Worm (Caenorhabditis elegans) whole organism, L2 larva: Measurements from ENCODE around the gene ZK1010.2.

Experiments
- C34F6.9 ChIP-seq: fragments of 150-350 bp; optimal IDR thresholded peaks from 2 replicates; lab custom pipeline; 2014; ENCODE audit warnings: missing biosample characterization, missing genetic modification characterization
- F13H6.1 ChIP-seq: sonication (generic microtip); optimal IDR thresholded peaks from 2 replicates; lab custom pipeline; 2016; ENCODE audit warnings: missing genetic modification characterization, missing compliant biosample characterization
- R02D3.7 ChIP-seq: fragments of 150-350 bp; optimal IDR thresholded peaks from 2 replicates; lab custom pipeline; 2014; ENCODE audit warnings: missing biosample characterization, missing genetic modification characterization
- Y55F3AM.14 ChIP-seq: fragments of 200-800 bp; sonication (Bioruptor generic); optimal IDR thresholded peaks from 2 replicates; lab custom pipeline; 2018; ENCODE audit warnings: mild to moderate bottlenecking, missing genetic modification characterization, missing compliant biosample characterization
- ZK546.5 ChIP-seq: sonication (generic microtip); optimal IDR thresholded peaks from 2 replicates; lab custom pipeline; 2017; ENCODE audit warnings: missing biosample characterization, missing genetic modification characterization
- alr-1 ChIP-seq: fragments of 150-350 bp; optimal IDR thresholded peaks from 2 replicates; lab custom pipeline; 2014; ENCODE audit warnings: missing biosample characterization, missing genetic modification characterization
- aly-2 ChIP-seq: fragments of 150-350 bp; optimal IDR thresholded peaks from 2 replicates; lab custom pipeline; 2014; ENCODE audit warnings: missing biosample characterization, missing genetic modification characterization
- ama-1 ChIP-seq: fragments of 150-350 bp; optimal IDR thresholded peaks from 2 replicates; lab custom pipeline; 2018; ENCODE audit warnings: inconsistent platforms
- blmp-1 ChIP-seq: sonication (generic microtip); optimal IDR thresholded peaks from 2 replicates; lab custom pipeline; 2017; ENCODE audit warnings: missing genetic modification characterization, mild to moderate bottlenecking, missing compliant biosample characterization, antibody characterized with exemption, moderate library complexity; ENCODE audit not compliant: insufficient read depth
- elt-1 ChIP-seq: fragments of 150-350 bp; optimal IDR thresholded peaks from 2 replicates; lab custom pipeline; 2014; ENCODE audit warnings: missing biosample characterization, missing genetic modification characterization
- elt-3 ChIP-seq: sonication (generic microtip); optimal IDR thresholded peaks from 2 replicates; lab custom pipeline; 2017; ENCODE audit warnings: missing biosample characterization, missing genetic modification characterization
- fos-1 ChIP-seq: fragments of 150-350 bp; optimal IDR thresholded peaks from 2 replicates; lab custom pipeline; 2014; ENCODE audit warnings: missing biosample characterization, missing genetic modification characterization
- gmeb-1 ChIP-seq: fragments of 150-350 bp; optimal IDR thresholded peaks from 2 replicates; lab custom pipeline; 2014; ENCODE audit warnings: missing biosample characterization, missing genetic modification characterization
- lin-11 ChIP-seq: fragments of 150-350 bp; sonication (generic microtip); optimal IDR thresholded peaks from 2 replicates; lab custom pipeline; 2014; ENCODE audit warnings: missing biosample characterization, missing genetic modification characterization, inconsistent platforms, mixed read lengths
- lin-13 ChIP-seq: fragments of 150-350 bp; optimal IDR thresholded peaks from 2 replicates; lab custom pipeline; 2014; ENCODE audit warnings: missing biosample characterization, missing genetic modification reagents, missing genetic modification characterization
- lin-39 ChIP-seq: fragments of 150-350 bp; optimal IDR thresholded peaks from 2 replicates; lab custom pipeline; 2014; ENCODE audit warnings: missing biosample characterization, missing genetic modification reagents, missing genetic modification characterization
- lsy-2 ChIP-seq, 2 experiments: fragments of 150-350 bp in 1 of 2; sonication (generic microtip) in 1 of 2; optimal IDR thresholded peaks; 2 replicates each; lab custom pipeline; 2014 to 2017; ENCODE audit warnings: missing biosample characterization in 2 of 2, missing genetic modification characterization in 2 of 2
- mab-5 ChIP-seq: fragments of 150-350 bp; optimal IDR thresholded peaks from 2 replicates; lab custom pipeline; 2014; ENCODE audit warnings: missing biosample characterization, missing genetic modification characterization
- mbf-1 ChIP-seq: sonication (generic microtip); optimal IDR thresholded peaks from 2 replicates; lab custom pipeline; 2017; ENCODE audit warnings: missing biosample characterization, missing genetic modification characterization
- nhr-10 ChIP-seq: sonication (generic microtip); optimal IDR thresholded peaks from 2 replicates; lab custom pipeline; 2017; ENCODE audit warnings: missing biosample characterization, missing genetic modification characterization
- nhr-12 ChIP-seq: fragments of 150-350 bp; optimal IDR thresholded peaks from 2 replicates; lab custom pipeline; 2014; ENCODE audit warnings: missing biosample characterization, missing genetic modification characterization
- nhr-129 ChIP-seq: fragments of 150-350 bp; optimal IDR thresholded peaks from 2 replicates; lab custom pipeline; 2014; ENCODE audit warnings: missing biosample characterization, missing genetic modification characterization
- nhr-21 ChIP-seq: fragments of 150-350 bp; optimal IDR thresholded peaks from 2 replicates; lab custom pipeline; 2014; ENCODE audit warnings: missing biosample characterization, missing genetic modification characterization
- nhr-23 ChIP-seq: fragments of 150-350 bp; optimal IDR thresholded peaks from 2 replicates; lab custom pipeline; 2014; ENCODE audit warnings: missing biosample characterization, missing genetic modification reagents, missing genetic modification characterization
- nhr-25 ChIP-seq: fragments of 150-350 bp; sonication (generic microtip); optimal IDR thresholded peaks from 3 replicates; lab custom pipeline; 2014; ENCODE audit warnings: missing biosample characterization, missing genetic modification characterization
- nhr-77 ChIP-seq: fragments of 150-350 bp; optimal IDR thresholded peaks from 2 replicates; lab custom pipeline; 2014; ENCODE audit warnings: missing biosample characterization, missing genetic modification characterization
- peb-1 ChIP-seq: fragments of 150-350 bp; optimal IDR thresholded peaks from 2 replicates; lab custom pipeline; 2014; ENCODE audit warnings: missing biosample characterization, missing genetic modification characterization
- sem-4 ChIP-seq: fragments of 150-350 bp; optimal IDR thresholded peaks from 2 replicates; lab custom pipeline; 2014; ENCODE audit warnings: missing biosample characterization, missing genetic modification reagents, missing genetic modification characterization
- skn-1 ChIP-seq: sonication (generic microtip); optimal IDR thresholded peaks from 2 replicates; lab custom pipeline; 2017; ENCODE audit warnings: missing biosample characterization, missing genetic modification characterization
- sma-3 ChIP-seq: sonication (generic microtip); optimal IDR thresholded peaks from 2 replicates; lab custom pipeline; 2016; ENCODE audit warnings: missing genetic modification reagents, missing genetic modification characterization, missing compliant biosample characterization
- sma-9 ChIP-seq, 2 experiments: fragments of 150-350 bp in 1 of 2; sonication (generic microtip) in 1 of 2; optimal IDR thresholded peaks; 2 replicates each; lab custom pipeline; 2014 to 2016; ENCODE audit warnings: missing genetic modification characterization in 2 of 2, mild to moderate bottlenecking in 1 of 2, missing biosample characterization in 1 of 2, missing compliant biosample characterization in 1 of 2, missing genetic modification reagents in 1 of 2, moderate library complexity in 1 of 2
- unc-39 ChIP-seq: fragments of 150-350 bp; optimal IDR thresholded peaks from 2 replicates; lab custom pipeline; 2014; ENCODE audit warnings: missing biosample characterization, missing genetic modification characterization
- unc-55 ChIP-seq: fragments of 150-350 bp; sonication (generic microtip); optimal IDR thresholded peaks from 3 replicates; lab custom pipeline; 2014; ENCODE audit warnings: missing biosample characterization, missing genetic modification reagents, missing genetic modification characterization
- unc-62 ChIP-seq: fragments of 150-350 bp; optimal IDR thresholded peaks from 2 replicates; lab custom pipeline; 2014; ENCODE audit warnings: missing biosample characterization, missing genetic modification reagents, missing genetic modification characterization
- zag-1 ChIP-seq: fragments of 150-350 bp; optimal IDR thresholded peaks from 2 replicates; lab custom pipeline; 2014; ENCODE audit warnings: missing biosample characterization, missing genetic modification characterization
- ztf-11 ChIP-seq: sonication (generic microtip); optimal IDR thresholded peaks from 2 replicates; lab custom pipeline; 2017; ENCODE audit warnings: missing biosample characterization, missing genetic modification characterization

ZK1010.2 gene

DNA sequence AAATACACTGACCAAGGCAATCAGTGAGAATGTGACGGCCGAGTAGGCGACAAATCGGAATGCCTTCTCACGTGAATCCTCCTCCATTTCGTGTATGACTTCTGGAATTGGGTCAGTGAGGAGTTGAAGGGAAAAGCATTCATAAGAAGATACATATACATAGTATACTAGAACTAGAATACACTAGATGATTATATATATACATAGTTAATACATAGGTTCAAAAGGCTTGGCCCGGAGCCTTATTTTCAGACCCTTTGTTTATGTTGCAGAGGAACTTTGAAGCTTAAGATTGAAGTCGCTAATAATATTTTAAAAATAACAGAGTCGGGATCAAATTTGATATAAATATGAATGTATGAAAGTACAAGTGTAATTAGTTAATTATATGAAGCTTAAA, 15.9 kb upstream of the ZK1010.2 start, which contains the start of gene col-97:
TSS of gene col-97 (minus strand) at position 101 of the 400 bp plus-strand sequence.
- TF ChIP-seq nhr-10 (tag; lab: Kevin White, UChicago) (no peak), mbf-1 (tag; lab: Kevin White, UChicago) (no peak), elt-3 (tag; lab: Kevin White, UChicago) (no peak), blmp-1 (no peak)
- TF ChIP-seq, all 48 proteins: peak for 0

ce11 chrIII:12993055-12993454, 15.4 kb upstream of the ZK1010.2 start:
- TF ChIP-seq gmeb-1 (tag; lab: Kevin White, UChicago) (no peak), skn-1 (tag; lab: Kevin White, UChicago) (no peak), lin-11 (tag; lab: Kevin White, UChicago) (no peak), nhr-129 (tag; lab: Kevin White, UChicago) (no peak), nhr-25 (no peak)

- TF ChIP-seq lin-11 (tag; lab: Kevin White, UChicago) = no peak
- no peak for TF ChIP-seq unc-62
- no peak for TF ChIP-seq aly-2 (tag; lab: Kevin White, UChicago)
- no peak for TF ChIP-seq elt-1 (tag; lab: Kevin White, UChicago)
- TF ChIP-seq nhr-77 = no peak
- TF ChIP-seq peb-1 (tag; lab: Kevin White, UChicago) = no peak
- no peak for TF ChIP-seq lsy-2 (tag; optimal IDR thresholded peaks at IDR 0.05; lab: Kevin White, UChicago)
- TF ChIP-seq sem-4 (tag; lab: Kevin White, UChicago) = no peak
- no peak for TF ChIP-seq lin-13 (GFP tag; lab: Kevin White, UChicago)
- TF ChIP-seq nhr-10 (tag; lab: Kevin White, UChicago) = no peak
- no peak for TF ChIP-seq ama-1 (lab: Kevin White, UChicago)
- no peak for TF ChIP-seq nhr-12 (tag; lab: Kevin White, UChicago)
- no peak for TF ChIP-seq sma-3 (GFP tag; lab: Kevin White, UChicago)
- no peak for TF ChIP-seq Y55F3AM.14 (GFP tag; lab: Kevin White, UChicago)
- no peak for TF ChIP-seq nhr-23 (tag; lab: Kevin White, UChicago)
- TF ChIP-seq nhr-21 (tag; lab: Kevin White, UChicago) = no peak
- no peak for TF ChIP-seq alr-1
- TF ChIP-seq zag-1 (tag; lab: Kevin White, UChicago) = no peak
- TF ChIP-seq lin-39 (tag; lab: Kevin White, UChicago) = no peak
These were observed 13.3 kb upstream of the ZK1010.2 start, which contains the start of gene ZK1010.12 for ce11 chrIII:12990997-12991396. ZK1010.12 (plus strand) TSS chrIII:12991297.

ce11 chrIII:12987418-12987817, 9.8 kb upstream of the ZK1010.2 start, which contains the start of gene ZK1010.5:
ZK1010.5 (minus strand) TSS chrIII:12987518.
- no peak for TF ChIP-seq blmp-1
- TF ChIP-seq ztf-11 (tag; lab: Kevin White, UChicago) = no peak
- no peak for TF ChIP-seq unc-39
- no peak for TF ChIP-seq alr-1
- TF ChIP-seq C34F6.9 (tag; lab: Kevin White, UChicago) = no peak
- TF ChIP-seq lin-39 (tag; lab: Kevin White, UChicago) = no peak
- no peak for TF ChIP-seq F13H6.1 (tag; lab: Kevin White, UChicago)
- no peak for TF ChIP-seq fos-1 (tag; lab: Kevin White, UChicago)
- TF ChIP-seq sma-3 (GFP tag; lab: Kevin White, UChicago) = no peak
- TF ChIP-seq nhr-21 (tag; lab: Kevin White, UChicago) = no peak
- no peak for TF ChIP-seq nhr-12 (tag; lab: Kevin White, UChicago)
- TF ChIP-seq unc-62 = no peak
- no peak for TF ChIP-seq elt-1 (tag; lab: Kevin White, UChicago)
- TF ChIP-seq sma-9 (GFP tag; optimal IDR thresholded peaks at IDR 0.05; lab: Kevin White, UChicago) = no peak
- no peak for TF ChIP-seq sma-9 (tag; optimal IDR thresholded peaks at IDR 0.05; lab: Kevin White, UChicago)
- TF ChIP-seq zag-1 (tag; lab: Kevin White, UChicago) = no peak
- no peak for TF ChIP-seq gmeb-1 (tag; lab: Kevin White, UChicago)
- TF ChIP-seq nhr-25 = no peak
- no peak for TF ChIP-seq nhr-129 (tag; lab: Kevin White, UChicago)
- TF ChIP-seq ZK546.5 (tag; lab: Kevin White, UChicago) = no peak
- TF ChIP-seq, all 48 proteins: peak for 0

DNA sequence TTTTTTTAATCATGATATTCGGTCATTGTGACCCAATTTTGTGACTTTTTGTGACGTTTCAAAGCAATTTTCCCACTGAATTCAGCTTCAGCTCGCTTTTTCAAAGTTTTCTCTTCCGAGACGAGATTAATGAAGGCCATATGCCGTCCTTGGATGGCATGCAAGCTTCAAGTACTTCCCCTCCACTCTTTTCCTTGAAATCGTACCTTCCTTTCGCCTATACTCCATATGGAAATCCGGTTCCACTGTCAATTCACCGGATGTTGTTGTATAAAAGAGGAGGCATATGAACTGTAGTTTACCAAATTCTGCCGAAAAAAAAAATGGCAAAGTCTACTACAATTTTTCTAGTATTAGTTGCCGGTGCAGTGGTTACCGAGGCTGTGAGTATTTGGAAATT, 3.1 kb upstream of the ZK1010.2 start, which contains the start of gene ZK1010.4:
TSS of gene ZK1010.4 (plus strand) at position 301 of the 400 bp plus-strand sequence.
- TF ChIP-seq nhr-25 (no peak), ZK546.5 (tag; lab: Kevin White, UChicago) (no peak), unc-55 (GFP tag; lab: Kevin White, UChicago) (no peak), mab-5 (no peak), lin-11 (tag; lab: Kevin White, UChicago) (no peak), ama-1 (lab: Kevin White, UChicago) (no peak), R02D3.7 (tag; lab: Kevin White, UChicago) (no peak), F13H6.1 (tag; lab: Kevin White, UChicago) (no peak)
- TF ChIP-seq, all 48 proteins: peak for 0
